Worm (Caenorhabditis elegans) whole organism, late embryonic: ENCODE data around the gene txt-12.

Source experiments
- K09A11.1 ChIP-seq: sonication (generic microtip); optimal IDR thresholded peaks from 2 replicates; lab custom pipeline; 2017; ENCODE audit warnings: antibody characterized with exemption, mild to moderate bottlenecking, missing genetic modification characterization, missing compliant biosample characterization; ENCODE audit not compliant: insufficient read depth
- hlh-13 ChIP-seq: fragments of 200-800 bp; sonication (Bioruptor generic); optimal IDR thresholded peaks from 2 replicates; lab custom pipeline; 2018; ENCODE audit warnings: mild to moderate bottlenecking, missing genetic modification characterization, missing compliant biosample characterization
- pax-1 ChIP-seq: fragments of 150-350 bp; optimal IDR thresholded peaks from 2 replicates; lab custom pipeline; 2014; ENCODE audit warnings: missing biosample characterization, missing genetic modification characterization
- pha-4 ChIP-seq: fragments of 150-350 bp; optimal IDR thresholded peaks from 2 replicates; lab custom pipeline; 2018; ENCODE audit warnings: missing biosample characterization, missing genetic modification reagents, missing genetic modification characterization

DNA sequence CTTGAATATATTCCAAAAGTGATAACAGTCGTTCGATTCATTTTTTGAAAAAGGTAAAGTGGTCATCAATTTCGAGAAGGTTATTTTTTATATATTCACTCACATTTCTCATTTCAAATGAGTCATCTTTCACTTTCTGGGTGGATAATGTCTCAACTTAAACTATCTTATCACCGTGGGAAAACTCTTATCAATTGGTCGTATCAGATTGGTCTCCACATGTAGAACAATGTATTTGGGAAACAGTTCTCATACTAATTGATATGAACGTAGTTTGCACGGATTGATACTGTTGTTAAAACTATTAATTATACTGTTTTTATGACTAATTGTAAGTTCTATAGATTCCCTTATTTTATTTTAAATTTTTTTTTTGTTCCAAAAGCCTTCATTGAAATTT, 41.0 kb downstream of the txt-12 start:
- TF ChIP-seq hlh-13 (GFP tag; lab: Kevin White, UChicago), result no peak
- TF ChIP-seq pax-1 (tag; lab: Kevin White, UChicago), result no peak
- no peak for TF ChIP-seq pha-4 (tag; lab: Kevin White, UChicago)
- TF ChIP-seq K09A11.1, result no peak
